Fruit fly (Drosophila melanogaster) whole organism, embryonic: ENCODE measurements around the gene CG42580.

Source experiments
- Asciz ChIP-seq: fragments of 200-800 bp; sonication (Bioruptor generic); optimal IDR thresholded peaks from 2 replicates; lab custom pipeline; 2017; ENCODE audit warnings: missing biosample characterization, mild to moderate bottlenecking, missing genetic modification characterization, missing genetic modification reagents
- Atf6 ChIP-seq: fragments of 200-800 bp; sonication (Bioruptor generic); IDR thresholded peaks from 2 replicates; pipeline ENCODE4 v1.3.6; 2022; ENCODE audit warnings: missing biosample characterization, missing genetic modification characterization
- C15 ChIP-seq: fragments of 200-800 bp; sonication (Bioruptor generic); IDR thresholded peaks from 3 replicates; pipeline ENCODE4 v1.3.6; 2022; ENCODE audit warnings: missing biosample characterization, missing genetic modification characterization
- CG10209 ChIP-seq: fragments of 200-800 bp; sonication (Bioruptor generic); optimal IDR thresholded peaks from 3 replicates; lab custom pipeline; 2017; ENCODE audit warnings: missing biosample characterization, mild to moderate bottlenecking, missing genetic modification characterization, missing genetic modification reagents
- CG10654 ChIP-seq: fragments of 200-800 bp; sonication (Bioruptor generic); optimal IDR thresholded peaks from 2 replicates; lab custom pipeline; 2016; ENCODE audit warnings: missing biosample characterization, missing genetic modification characterization
- CG11093 ChIP-seq: fragments of 200-800 bp; sonication (Bioruptor generic); IDR thresholded peaks from 3 replicates; pipeline ENCODE4 v1.3.6; 2022; ENCODE audit warnings: missing biosample characterization, missing genetic modification characterization
- CG11247 ChIP-seq: fragments of 200-800 bp; sonication (Bioruptor generic); IDR thresholded peaks from 2 replicates; pipeline ENCODE4 v1.3.6; 2022; ENCODE audit warnings: missing biosample characterization, missing genetic modification characterization
- CG1233 ChIP-seq: fragments of 200-800 bp; sonication (Bioruptor generic); optimal IDR thresholded peaks from 4 replicates; lab custom pipeline; 2018; ENCODE audit warnings: missing biosample characterization, mild to moderate bottlenecking, missing genetic modification characterization
- CG13296 ChIP-seq: fragments of 200-800 bp; sonication (Bioruptor generic); optimal IDR thresholded peaks from 3 replicates; lab custom pipeline; 2018; ENCODE audit warnings: missing biosample characterization, mild to moderate bottlenecking, missing genetic modification characterization
- CG15269 ChIP-seq: fragments of 200-800 bp; sonication (Bioruptor generic); optimal IDR thresholded peaks from 2 replicates; lab custom pipeline; 2018; ENCODE audit warnings: missing biosample characterization, mild to moderate bottlenecking, missing genetic modification characterization, moderate library complexity
- CG18599 ChIP-seq: fragments of 200-800 bp; sonication (Bioruptor generic); optimal IDR thresholded peaks from 3 replicates; lab custom pipeline; 2017; ENCODE audit warnings: missing biosample characterization, missing genetic modification characterization, mild to moderate bottlenecking, moderate library complexity, missing genetic modification reagents
- CG2202 ChIP-seq: fragments of 200-800 bp; sonication (Bioruptor generic); optimal IDR thresholded peaks from 2 replicates; lab custom pipeline; 2018; ENCODE audit warnings: missing biosample characterization, mild to moderate bottlenecking, missing genetic modification characterization
- CG30020 ChIP-seq: fragments of 200-800 bp; optimal IDR thresholded peaks from 2 replicates; lab custom pipeline; 2019; ENCODE audit warnings: missing biosample characterization, mild to moderate bottlenecking, missing genetic modification characterization, moderate library complexity
- CG3163 ChIP-seq: fragments of 200-800 bp; sonication (Bioruptor generic); optimal IDR thresholded peaks from 3 replicates; lab custom pipeline; 2016; ENCODE audit warnings: missing biosample characterization, missing genetic modification characterization
- CG32532 ChIP-seq: fragments of 200-800 bp; sonication (Bioruptor generic); IDR thresholded peaks from 2 replicates; pipeline ENCODE4 v1.3.6; 2022; ENCODE audit warnings: missing biosample characterization, missing genetic modification characterization
- CG32767 ChIP-seq: fragments of 200-800 bp; sonication (Bioruptor generic); IDR thresholded peaks from 2 replicates; pipeline ENCODE4 v1.3.6; 2022; ENCODE audit warnings: missing biosample characterization, missing genetic modification characterization
- CG6654 ChIP-seq: fragments of 200-800 bp; sonication (Bioruptor generic); optimal IDR thresholded peaks from 2 replicates; lab custom pipeline; 2017; ENCODE audit warnings: missing biosample characterization, mild to moderate bottlenecking, missing genetic modification characterization
- CG6765 ChIP-seq: fragments of 200-800 bp; sonication (Bioruptor generic); optimal IDR thresholded peaks from 3 replicates; lab custom pipeline; 2017; ENCODE audit warnings: missing biosample characterization, mild to moderate bottlenecking, missing genetic modification characterization
- CG7928 ChIP-seq: fragments of 200-800 bp; sonication (Bioruptor generic); optimal IDR thresholded peaks from 2 replicates; lab custom pipeline; 2017; ENCODE audit warnings: missing biosample characterization, mild to moderate bottlenecking, missing genetic modification characterization
- CG8281 ChIP-seq: fragments of 200-800 bp; sonication (Bioruptor generic); optimal IDR thresholded peaks from 2 replicates; lab custom pipeline; 2018; ENCODE audit warnings: missing biosample characterization, mild to moderate bottlenecking, missing genetic modification characterization, moderate library complexity
- CoRest ChIP-seq: fragments of 200-800 bp; sonication (Bioruptor generic); optimal IDR thresholded peaks from 3 replicates; lab custom pipeline; 2018; ENCODE audit warnings: missing biosample characterization, mild to moderate bottlenecking, missing genetic modification characterization, moderate library complexity
- CrebB ChIP-seq: fragments of 200-800 bp; sonication (Bioruptor generic); optimal IDR thresholded peaks from 3 replicates; lab custom pipeline; 2018; ENCODE audit warnings: missing biosample characterization, mild to moderate bottlenecking, missing genetic modification characterization
- D19A ChIP-seq: fragments of 200-800 bp; optimal IDR thresholded peaks from 3 replicates; lab custom pipeline; 2019; ENCODE audit warnings: missing biosample characterization, mild to moderate bottlenecking, missing genetic modification characterization, moderate library complexity
- Dfd ChIP-seq, 2 experiments: fragments of >200 bp; optimal IDR thresholded peaks; 2 replicates each; lab custom pipeline; 2017; ENCODE audit warnings: missing biosample characterization in 2 of 2, missing genetic modification characterization in 2 of 2
- Gug ChIP-seq: fragments of 200-800 bp; sonication (Bioruptor generic); IDR thresholded peaks from 4 replicates; pipeline ENCODE4 v1.3.6; 2022; ENCODE audit warnings: missing biosample characterization, missing genetic modification characterization
- Hr3 ChIP-seq: fragments of 200-800 bp; sonication (Bioruptor generic); optimal IDR thresholded peaks from 3 replicates; lab custom pipeline; 2016; ENCODE audit warnings: missing biosample characterization, missing genetic modification characterization
- Lim3 ChIP-seq: fragments of 200-800 bp; sonication (Bioruptor generic); IDR thresholded peaks from 2 replicates; pipeline ENCODE4 v1.3.6; 2022; ENCODE audit warnings: missing biosample characterization, missing genetic modification characterization
- Mad ChIP-seq: fragments of 200-800 bp; sonication (Bioruptor generic); optimal IDR thresholded peaks from 2 replicates; lab custom pipeline; 2016; ENCODE audit warnings: missing biosample characterization, missing genetic modification characterization
- Neu2 ChIP-seq: fragments of 200-800 bp; sonication (Bioruptor generic); optimal IDR thresholded peaks from 3 replicates; lab custom pipeline; 2016; ENCODE audit warnings: missing biosample characterization, missing genetic modification characterization, borderline replicate concordance
- Nf-YB ChIP-seq: fragments of 200-800 bp; sonication (Bioruptor generic); optimal IDR thresholded peaks from 3 replicates; lab custom pipeline; 2019; ENCODE audit warnings: missing biosample characterization, mild to moderate bottlenecking, missing genetic modification characterization, moderate library complexity
- Optix ChIP-seq: fragments of 200-800 bp; sonication (Bioruptor generic); IDR thresholded peaks from 3 replicates; pipeline ENCODE4 v1.3.6; 2022; ENCODE audit warnings: missing biosample characterization, missing genetic modification characterization
- Ravus ChIP-seq: fragments of 200-800 bp; sonication (Bioruptor generic); IDR thresholded peaks from 2 replicates; pipeline ENCODE4 v1.3.6; 2022; ENCODE audit warnings: missing biosample characterization, missing genetic modification characterization
- Six4 ChIP-seq: fragments of 200-800 bp; sonication (Bioruptor generic); optimal IDR thresholded peaks from 2 replicates; lab custom pipeline; 2016; ENCODE audit warnings: missing biosample characterization, missing genetic modification characterization
- Sry-δ ChIP-seq: fragments of 200-800 bp; sonication (Bioruptor generic); optimal IDR thresholded peaks from 2 replicates; lab custom pipeline; 2016; ENCODE audit warnings: missing biosample characterization, missing genetic modification characterization
- corto ChIP-seq: fragments of 200-800 bp; sonication (Bioruptor generic); optimal IDR thresholded peaks from 2 replicates; lab custom pipeline; 2016; ENCODE audit warnings: missing biosample characterization, mild to moderate bottlenecking, missing genetic modification characterization, moderate library complexity
- crp ChIP-seq, 2 experiments: fragments of 200-800 bp; sonication (Bioruptor generic); optimal IDR thresholded peaks; 2 replicates in 1 of 2; 3 replicates in 1 of 2; lab custom pipeline; 2017; ENCODE audit warnings: missing biosample characterization in 2 of 2, missing genetic modification characterization in 2 of 2, mild to moderate bottlenecking in 1 of 2, moderate library complexity in 1 of 2
- da ChIP-seq: fragments of 200-800 bp; sonication (Bioruptor generic); optimal IDR thresholded peaks from 2 replicates; lab custom pipeline; 2016; ENCODE audit warnings: missing biosample characterization, missing genetic modification characterization
- dpn ChIP-seq, 2 experiments: fragments of 200-800 bp; sonication (Bioruptor generic); optimal IDR thresholded peaks; 3 replicates each; lab custom pipeline; 2016; ENCODE audit warnings: missing biosample characterization in 2 of 2, missing genetic modification characterization in 2 of 2
- dysf ChIP-seq: fragments of 200-800 bp; sonication (Bioruptor generic); IDR thresholded peaks from 3 replicates; pipeline ENCODE4 v1.3.6; 2022; ENCODE audit warnings: missing biosample characterization, missing genetic modification characterization
- h ChIP-seq: fragments of >200 bp; optimal IDR thresholded peaks from 2 replicates; lab custom pipeline; 2017
- klu ChIP-seq: fragments of 200-800 bp; sonication (Bioruptor generic); IDR thresholded peaks from 2 replicates; pipeline ENCODE4 v1.3.6; 2022; ENCODE audit warnings: missing biosample characterization, missing genetic modification characterization
- lbe ChIP-seq: fragments of 200-800 bp; sonication (Bioruptor generic); optimal IDR thresholded peaks from 2 replicates; lab custom pipeline; 2016; ENCODE audit warnings: missing biosample characterization, mild to moderate bottlenecking, missing genetic modification characterization
- lilli ChIP-seq: fragments of 200-800 bp; sonication (Bioruptor generic); optimal IDR thresholded peaks from 3 replicates; lab custom pipeline; 2016; ENCODE audit warnings: missing biosample characterization, missing genetic modification characterization
- pan ChIP-seq, 4 experiments: fragments of >200 bp in 3 of 4; fragments of 200-800 bp in 1 of 4; sonication (Bioruptor generic) in 1 of 4; optimal IDR thresholded peaks in 3 of 4; IDR thresholded peaks in 1 of 4; 2 replicates each; pipeline versions ENCODE4 v1.3.6 to Lab custom; 2017 to 2022; ENCODE audit warnings: missing biosample characterization in 2 of 4, missing genetic modification characterization in 2 of 4, mixed read lengths in 1 of 4
- prd ChIP-seq, 3 experiments: fragments of >200 bp in 2 of 3; fragments of 200-800 bp in 1 of 3; sonication (Bioruptor generic) in 1 of 3; optimal IDR thresholded peaks in 2 of 3; IDR thresholded peaks in 1 of 3; 2 replicates in 2 of 3; 3 replicates in 1 of 3; pipeline versions ENCODE4 v1.3.6 to Lab custom; 2017 to 2022; ENCODE audit warnings: missing biosample characterization in 1 of 3, missing genetic modification characterization in 1 of 3
- run ChIP-seq: fragments of 200-800 bp; sonication (Bioruptor generic); optimal IDR thresholded peaks from 3 replicates; lab custom pipeline; 2018; ENCODE audit warnings: missing biosample characterization, mild to moderate bottlenecking, missing genetic modification characterization
- sim ChIP-seq: fragments of 200-800 bp; sonication (Bioruptor generic); IDR thresholded peaks from 2 replicates; pipeline ENCODE4 v1.3.6; 2022; ENCODE audit warnings: missing biosample characterization, missing genetic modification characterization
- so ChIP-seq: fragments of 200-800 bp; sonication (Bioruptor generic); IDR thresholded peaks from 3 replicates; pipeline ENCODE4 v1.3.6; 2022; ENCODE audit warnings: missing biosample characterization, missing genetic modification characterization
- sob ChIP-seq: fragments of 200-800 bp; sonication (Bioruptor generic); IDR thresholded peaks from 2 replicates; pipeline ENCODE4 v1.3.6; 2022; ENCODE audit warnings: missing biosample characterization, missing genetic modification characterization
- tin ChIP-seq: fragments of 200-800 bp; sonication (Bioruptor generic); optimal IDR thresholded peaks from 3 replicates; lab custom pipeline; 2016; ENCODE audit warnings: missing biosample characterization, missing genetic modification characterization
- ttk ChIP-seq: fragments of 200-800 bp; sonication (Bioruptor generic); IDR thresholded peaks from 2 replicates; pipeline ENCODE4 v2.1.2; 2022; ENCODE audit warnings: missing biosample characterization, missing genetic modification characterization

CG42580 gene

dm6 chrX:20524754-20525236 is 49.3 kb upstream of the CG42580 start, which contains the start of gene Tak1 (continued):
- TF ChIP-seq prd (optimal IDR thresholded peaks at IDR 0.05; lab: Kevin White, UChicago) (no peak), prd (GFP tag; IDR thresholded peaks at IDR 0.05; lab: Robert Waterston, UW) (peak; percentile 69), Asciz (no peak), CG11247 (GFP tag; lab: Robert Waterston, UW) (peak; percentile 82), CG13296 (GFP tag; lab: Kevin White, UChicago) (no peak), dpn (GFP tag; optimal IDR thresholded peaks at IDR 0.05; lab: Kevin White, UChicago) (peak; percentile 53 to 72), Lim3 (GFP tag; lab: Robert Waterston, UW) (no peak), CG7928 (GFP tag; lab: Kevin White, UChicago) (no peak), CG11093 (GFP tag; lab: Robert Waterston, UW) (no peak), sim (GFP tag; lab: Robert Waterston, UW) (no peak), Hr3 (GFP tag; lab: Kevin White, UChicago) (peak; percentile 44), run (tag; lab: Kevin White, UChicago) (no peak), lbe (GFP tag; lab: Kevin White, UChicago) (no peak), klu (GFP tag; lab: Robert Waterston, UW) (no peak), Ravus (no peak), ttk (no peak), Nf-YB (GFP tag; lab: Kevin White, UChicago) (peak; percentile 10), CG15269 (tag; lab: Kevin White, UChicago) (peak; percentile 50), CG8281 (tag; lab: Kevin White, UChicago) (no peak), Six4 (GFP tag; lab: Kevin White, UChicago) (no peak), CG2202 (no peak), Neu2 (GFP tag; lab: Kevin White, UChicago) (no peak), sob (peak; percentile 47; the same call in 1 of the 2 replicates), CG18599 (GFP tag; lab: Kevin White, UChicago) (peak; percentile 9), Atf6 (no peak), crp (GFP tag; optimal IDR thresholded peaks at IDR 0.05; lab: Kevin White, UChicago) (no peak), CG1233 (GFP tag; lab: Kevin White, UChicago) (peak; percentile 48), CG32767 (GFP tag; lab: Robert Waterston, UW) (no peak), D19A (no peak), CG6654 (GFP tag; lab: Kevin White, UChicago) (peak; percentile 17), Mad (no peak), corto (GFP tag; lab: Kevin White, UChicago) (no peak), dysf (GFP tag; lab: Robert Waterston, UW) (peak; percentile 69; the same call in 2 of the 3 replicates), Optix (GFP tag; lab: Robert Waterston, UW) (no peak), CG3163 (GFP tag; lab: Kevin White, UChicago) (no peak), Dfd (GFP tag; optimal IDR thresholded peaks at IDR 0.05; lab: Kevin White, UChicago) (no peak), CG6765 (GFP tag; lab: Kevin White, UChicago) (peak; percentile 30), h (lab: Kevin White, UChicago) (no peak), pan (optimal IDR thresholded peaks at IDR 0.05; lab: Kevin White, UChicago) (no peak), pan (GFP tag; optimal IDR thresholded peaks at IDR 0.05 in 1 of 2, IDR thresholded peaks at IDR 0.05 in 1 of 2) (peak in 1 of 2 experiments; percentile 45), so (GFP tag; lab: Robert Waterston, UW) (no peak), CG10654 (GFP tag; lab: Kevin White, UChicago) (peak; percentile 26), da (no peak), lilli (GFP tag; lab: Kevin White, UChicago) (peak; percentile 71), CG30020 (tag; lab: Kevin White, UChicago) (peak; percentile 60), Sry-δ (peak; percentile 78), CrebB (tag; lab: Kevin White, UChicago) (peak; percentile 10), C15 (no peak), CG32532 (peak; percentile 88), Gug (GFP tag; lab: Robert Waterston, UW) (peak; percentile 62; the same call in 3 of the 4 replicates), CoRest (tag; lab: Kevin White, UChicago) (peak; percentile 45), CG10209 (GFP tag; lab: Kevin White, UChicago) (peak; percentile 20), tin (GFP tag; lab: Kevin White, UChicago) (peak; percentile 73)
